Worm (Caenorhabditis elegans) whole organism, L1 larva: ENCODE results near the gene srj-37.

Experiments
- C34B4.2 ChIP-seq: sonication (generic microtip); optimal IDR thresholded peaks from 2 replicates; lab custom pipeline; 2017; ENCODE audit warnings: mild to moderate bottlenecking, missing genetic modification characterization, missing compliant biosample characterization
- F16B12.6 ChIP-seq: fragments of 150-350 bp; optimal IDR thresholded peaks from 2 replicates; lab custom pipeline; 2014; ENCODE audit warnings: missing biosample characterization, missing genetic modification characterization
- ceh-8 ChIP-seq: fragments of 200-800 bp; sonication (Bioruptor generic); optimal IDR thresholded peaks from 2 replicates; lab custom pipeline; 2018; ENCODE audit warnings: mild to moderate bottlenecking, missing genetic modification characterization, moderate library complexity, missing compliant biosample characterization
- ceh-90 ChIP-seq: sonication (generic microtip); optimal IDR thresholded peaks from 2 replicates; lab custom pipeline; 2016; ENCODE audit warnings: missing genetic modification characterization, missing compliant biosample characterization
- efl-3 ChIP-seq: fragments of 200-800 bp; sonication (Bioruptor generic); optimal IDR thresholded peaks from 2 replicates; lab custom pipeline; 2018; ENCODE audit warnings: mild to moderate bottlenecking, missing genetic modification characterization, missing compliant biosample characterization
- egl-13 ChIP-seq: sonication (generic microtip); optimal IDR thresholded peaks from 2 replicates; lab custom pipeline; 2016; ENCODE audit warnings: missing genotype, missing genetic modification reagents, missing genetic modification characterization, missing compliant biosample characterization
- egl-27 ChIP-seq, 2 experiments: fragments of 150-350 bp in 1 of 2; sonication (generic microtip); optimal IDR thresholded peaks; 3 replicates each; lab custom pipeline; 2017 to 2018; ENCODE audit warnings: missing biosample characterization in 2 of 2, missing genetic modification characterization in 2 of 2, missing genetic modification reagents in 2 of 2
- fkh-4 ChIP-seq: sonication (generic microtip); optimal IDR thresholded peaks from 2 replicates; lab custom pipeline; 2016; ENCODE audit warnings: missing compliant biosample characterization, missing genetic modification characterization, borderline replicate concordance
- fos-1 ChIP-seq: fragments of 150-350 bp; optimal IDR thresholded peaks from 2 replicates; lab custom pipeline; 2014; ENCODE audit warnings: missing biosample characterization, missing genetic modification characterization
- hlh-17 ChIP-seq: fragments of 200-800 bp; sonication (Bioruptor generic); optimal IDR thresholded peaks from 2 replicates; lab custom pipeline; 2018; ENCODE audit warnings: missing genetic modification characterization, mild to moderate bottlenecking, missing compliant biosample characterization, moderate library complexity, borderline replicate concordance
- lin-14 ChIP-seq: fragments of 200-800 bp; sonication (Bioruptor generic); optimal IDR thresholded peaks from 2 replicates; lab custom pipeline; 2018; ENCODE audit warnings: mild to moderate bottlenecking, missing genetic modification characterization, moderate library complexity, missing compliant biosample characterization
- lin-35 ChIP-seq, 2 experiments: fragments of 150-350 bp; optimal IDR thresholded peaks; 2 replicates each; lab custom pipeline; 2014; ENCODE audit warnings: missing biosample characterization in 2 of 2, missing genetic modification characterization in 2 of 2, missing genetic modification reagents in 2 of 2
- lin-39 ChIP-seq: fragments of 150-350 bp; optimal IDR thresholded peaks from 2 replicates; lab custom pipeline; 2014; ENCODE audit warnings: missing biosample characterization, missing genetic modification reagents, missing genetic modification characterization
- lir-3 ChIP-seq: sonication (generic microtip); optimal IDR thresholded peaks from 2 replicates; lab custom pipeline; 2016; ENCODE audit warnings: mild to moderate bottlenecking, missing genetic modification characterization, moderate library complexity, missing compliant biosample characterization; ENCODE audit not compliant: poor library complexity
- lsy-2 ChIP-seq, 2 experiments: fragments of 150-350 bp; optimal IDR thresholded peaks; 2 replicates each; lab custom pipeline; 2014; ENCODE audit warnings: missing biosample characterization in 2 of 2, missing genetic modification characterization in 2 of 2
- mep-1 ChIP-seq: fragments of 150-350 bp; optimal IDR thresholded peaks from 2 replicates; lab custom pipeline; 2014; ENCODE audit warnings: missing biosample characterization, missing genetic modification characterization
- nhr-11 ChIP-seq: fragments of 150-350 bp; optimal IDR thresholded peaks from 2 replicates; lab custom pipeline; 2014; ENCODE audit warnings: missing biosample characterization, missing genetic modification characterization
- nhr-19 ChIP-seq: fragments of 200-800 bp; sonication (Bioruptor generic); conservative IDR thresholded peaks from 2 replicates; pipeline ENCODE4 v1.3.6; 2022; ENCODE audit warnings: missing genetic modification characterization, missing compliant biosample characterization
- nhr-237 ChIP-seq: fragments of 150-350 bp; optimal IDR thresholded peaks from 2 replicates; lab custom pipeline; 2014; ENCODE audit warnings: missing biosample characterization, missing genetic modification characterization
- nhr-28 ChIP-seq: fragments of 150-350 bp; optimal IDR thresholded peaks from 2 replicates; lab custom pipeline; 2014; ENCODE audit warnings: missing biosample characterization, missing genetic modification characterization
- nhr-47 ChIP-seq: sonication (generic microtip); optimal IDR thresholded peaks from 2 replicates; lab custom pipeline; 2016; ENCODE audit warnings: mild to moderate bottlenecking, missing genetic modification characterization, moderate library complexity, missing compliant biosample characterization
- nhr-71 ChIP-seq: sonication (generic microtip); optimal IDR thresholded peaks from 2 replicates; lab custom pipeline; 2016; ENCODE audit warnings: mild to moderate bottlenecking, missing genetic modification characterization, moderate library complexity, missing compliant biosample characterization
- nhr-76 ChIP-seq: sonication (generic microtip); optimal IDR thresholded peaks from 2 replicates; lab custom pipeline; 2017; ENCODE audit warnings: missing biosample characterization, missing genetic modification characterization
- nhr-77 ChIP-seq: fragments of 150-350 bp; optimal IDR thresholded peaks from 2 replicates; lab custom pipeline; 2014; ENCODE audit warnings: missing biosample characterization, missing genetic modification characterization
- nhr-85 ChIP-seq: sonication (generic microtip); peaks from one replicate; lab custom pipeline; 2016; ENCODE audit warnings: missing genetic modification characterization, inconsistent platforms, missing compliant biosample characterization
- pag-3 ChIP-seq: sonication (generic microtip); optimal IDR thresholded peaks from 2 replicates; lab custom pipeline; 2017; ENCODE audit warnings: missing genetic modification characterization, mild to moderate bottlenecking, missing compliant biosample characterization, antibody characterized with exemption, borderline replicate concordance; ENCODE audit not compliant: insufficient read depth
- pax-3 ChIP-seq: fragments of 200-800 bp; sonication (Bioruptor generic); optimal IDR thresholded peaks from 2 replicates; lab custom pipeline; 2018; ENCODE audit warnings: mild to moderate bottlenecking, missing genetic modification characterization, moderate library complexity, missing compliant biosample characterization
- pqm-1 ChIP-seq: sonication (generic microtip); optimal IDR thresholded peaks from 3 replicates; lab custom pipeline; 2017; ENCODE audit warnings: missing biosample characterization, missing genetic modification characterization
- skn-1 ChIP-seq: fragments of 150-350 bp; optimal IDR thresholded peaks from 2 replicates; lab custom pipeline; 2014; ENCODE audit warnings: missing biosample characterization, missing genetic modification characterization
- snpc-4 ChIP-seq: fragments of 150-350 bp; optimal IDR thresholded peaks from 2 replicates; lab custom pipeline; 2014; ENCODE audit warnings: missing biosample characterization, missing genetic modification characterization
- sptf-1 ChIP-seq: fragments of 150-350 bp; optimal IDR thresholded peaks from 2 replicates; lab custom pipeline; 2014; ENCODE audit warnings: missing biosample characterization, missing genetic modification characterization
- swsn-7 ChIP-seq: sonication (generic microtip); optimal IDR thresholded peaks from 2 replicates; lab custom pipeline; 2016; ENCODE audit warnings: missing genetic modification characterization, missing compliant biosample characterization
- tbx-2 ChIP-seq: sonication (generic microtip); optimal IDR thresholded peaks from 2 replicates; lab custom pipeline; 2016; ENCODE audit warnings: missing genetic modification characterization, missing compliant biosample characterization
- tlp-1 ChIP-seq: fragments of 150-350 bp; optimal IDR thresholded peaks from 2 replicates; lab custom pipeline; 2014; ENCODE audit warnings: missing biosample characterization, missing genetic modification characterization
- unc-30 ChIP-seq: sonication (generic microtip); optimal IDR thresholded peaks from 2 replicates; lab custom pipeline; 2017; ENCODE audit warnings: missing biosample characterization, missing genetic modification characterization
- unc-62 ChIP-seq: fragments of 150-350 bp; optimal IDR thresholded peaks from 2 replicates; lab custom pipeline; 2014; ENCODE audit warnings: missing biosample characterization, missing genetic modification reagents, missing genetic modification characterization
- unc-86 ChIP-seq: sonication (generic microtip); optimal IDR thresholded peaks from 2 replicates; lab custom pipeline; 2016; ENCODE audit warnings: missing genetic modification characterization, missing compliant biosample characterization
- vab-15 ChIP-seq: sonication (generic microtip); optimal IDR thresholded peaks from 2 replicates; lab custom pipeline; 2017; ENCODE audit warnings: missing genotype, mild to moderate bottlenecking, missing genetic modification characterization, missing compliant biosample characterization
- xbp-1 ChIP-seq: sonication (generic microtip); optimal IDR thresholded peaks from 2 replicates; lab custom pipeline; 2016; ENCODE audit warnings: missing genetic modification characterization, missing compliant biosample characterization
- ztf-11 ChIP-seq, 2 experiments: sonication (generic microtip); optimal IDR thresholded peaks; 2 replicates each; lab custom pipeline; 2016 to 2017; ENCODE audit warnings: missing genetic modification characterization in 2 of 2, missing biosample characterization in 1 of 2, missing compliant biosample characterization in 1 of 2
- ztf-4 ChIP-seq: fragments of 150-350 bp; optimal IDR thresholded peaks from 2 replicates; lab custom pipeline; 2014; ENCODE audit warnings: missing biosample characterization, missing genetic modification characterization

Gene srj-37

DNA sequence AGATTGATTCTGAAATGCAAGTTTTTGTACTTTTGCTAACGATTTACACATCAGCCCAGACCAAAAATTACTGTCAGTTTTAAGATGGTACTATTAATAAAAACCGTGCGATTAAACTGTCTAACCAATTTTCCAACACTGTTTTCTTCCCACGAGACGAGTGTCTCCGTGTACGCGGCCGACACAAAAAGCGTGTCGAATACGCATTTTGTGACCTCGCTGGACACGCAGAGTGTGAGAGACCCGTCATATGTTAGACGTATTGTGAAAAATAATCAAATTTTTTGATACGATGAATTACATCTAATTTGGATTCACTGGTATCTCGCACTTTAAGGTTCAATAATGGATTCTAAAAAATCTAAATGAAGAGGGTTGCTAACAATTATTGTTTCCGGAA lies 2.8 kb upstream of the srj-37 start (continued):
- TF ChIP-seq lin-39 (tag; lab: Kevin White, UChicago) (no peak), nhr-11 (tag; lab: Kevin White, UChicago) (no peak), ceh-8 (no peak), pqm-1 (no peak), nhr-47 (tag; lab: Kevin White, UChicago) (no peak), lin-14 (GFP tag; lab: Kevin White, UChicago) (peak; percentile 95), nhr-85 (tag; lab: Kevin White, UChicago) (peak; percentile 80), lir-3 (no peak), tlp-1 (no peak), xbp-1 (tag; lab: Kevin White, UChicago) (no peak), egl-13 (tag; lab: Kevin White, UChicago) (no peak), fos-1 (tag; lab: Kevin White, UChicago) (no peak), ceh-90 (tag; lab: Kevin White, UChicago) (no peak), nhr-71 (peak; percentile 27), nhr-28 (tag; lab: Kevin White, UChicago) (no peak), pag-3 (tag; lab: Kevin White, UChicago) (no peak), vab-15 (tag; lab: Kevin White, UChicago) (no peak), F16B12.6 (tag; lab: Kevin White, UChicago) (no peak), skn-1 (tag; lab: Kevin White, UChicago) (no peak), hlh-17 (GFP tag; lab: Kevin White, UChicago) (no peak), pax-3 (tag; lab: Kevin White, UChicago) (no peak), lsy-2 (tag; optimal IDR thresholded peaks at IDR 0.05; lab: Kevin White, UChicago) (peak in 1 of 2 experiments; percentile 10), egl-27 (tag; optimal IDR thresholded peaks at IDR 0.05; lab: Kevin White, UChicago) (no peak), mep-1 (no peak), ztf-4 (tag; lab: Kevin White, UChicago) (no peak), ztf-11 (tag; optimal IDR thresholded peaks at IDR 0.05; lab: Kevin White, UChicago) (no peak), nhr-77 (tag; lab: Kevin White, UChicago) (no peak), lin-35 (GFP tag; optimal IDR thresholded peaks at IDR 0.05; lab: Kevin White, UChicago) (peak in 1 of 2 experiments; percentile 67), nhr-76 (tag; lab: Kevin White, UChicago) (no peak), fkh-4 (tag; lab: Kevin White, UChicago) (no peak), unc-30 (tag; lab: Kevin White, UChicago) (no peak), sptf-1 (tag; lab: Kevin White, UChicago) (no peak), unc-62 (GFP tag; lab: Kevin White, UChicago) (no peak)
- TF ChIP-seq, all 84 proteins: peak for 15

DNA sequence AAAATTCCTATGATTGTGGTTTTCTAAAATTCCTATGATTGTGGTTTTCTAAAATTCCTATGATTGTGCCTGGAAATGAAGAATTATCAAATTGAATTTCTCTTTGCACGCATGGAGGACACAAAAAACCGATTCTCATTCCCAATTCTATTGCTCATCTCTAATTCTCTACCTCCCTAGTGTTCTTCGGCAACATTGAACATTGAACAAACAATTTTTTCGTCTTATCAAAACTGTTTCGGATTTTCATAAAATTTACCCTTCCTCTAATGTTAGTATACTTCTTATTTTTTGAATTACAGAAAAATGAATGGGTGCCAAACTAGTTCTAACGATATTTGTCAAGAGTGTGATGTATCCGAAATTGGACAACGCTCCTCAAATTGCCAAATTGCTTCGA lies 2.1 kb upstream of the srj-37 start, which contains the start of gene pals-31:
pals-31 (plus strand) TSS at position 301 of the 400 bp plus-strand sequence.
- TF ChIP-seq swsn-7 (tag; lab: Kevin White, UChicago), result no peak
- no peak for TF ChIP-seq snpc-4 (tag; lab: Kevin White, UChicago)
- TF ChIP-seq lir-3, result no peak
- TF ChIP-seq efl-3 (GFP tag; lab: Kevin White, UChicago), result no peak
- no peak for TF ChIP-seq nhr-237 (tag; lab: Kevin White, UChicago)
- TF ChIP-seq unc-86 (tag; lab: Kevin White, UChicago), result no peak
- TF ChIP-seq tbx-2 (tag; lab: Kevin White, UChicago), result no peak
- TF ChIP-seq lin-14 (GFP tag; lab: Kevin White, UChicago), result no peak
- TF ChIP-seq pag-3 (tag; lab: Kevin White, UChicago), result no peak
- TF ChIP-seq nhr-19 (GFP tag; lab: Robert Waterston, UW), result no peak
- no peak for TF ChIP-seq nhr-85 (tag; lab: Kevin White, UChicago)
- no peak for TF ChIP-seq C34B4.2 (tag; lab: Kevin White, UChicago)
